Fruit fly (Drosophila melanogaster): Measurements from ENCODE around the gene wus.

DNA sequence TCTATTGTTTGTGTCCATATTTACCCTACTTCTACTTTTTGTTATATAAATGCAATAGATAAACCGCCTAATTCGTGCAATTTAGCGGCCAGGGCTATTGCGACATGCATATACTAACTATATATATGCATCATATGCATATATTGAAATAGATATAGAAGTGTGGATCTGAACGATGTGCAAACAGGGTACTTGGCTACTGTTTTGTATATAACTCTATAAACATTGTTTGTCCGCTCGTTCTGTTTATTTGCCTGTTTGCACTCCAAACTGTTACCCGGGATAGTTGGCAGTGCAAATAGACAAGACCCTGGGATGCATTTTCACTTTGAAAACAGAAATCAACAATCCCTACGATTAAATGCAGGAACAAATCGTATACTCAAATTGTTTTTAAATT lies 47.6 kb downstream of the wus start:
- TF ChIP-seq CG8319 (GFP tag; optimal IDR thresholded peaks at IDR 0.05) = no peak
- TF ChIP-seq CG10669 (GFP tag; optimal IDR thresholded peaks at IDR 0.05) = no peak
- no peak for TF ChIP-seq Eip75B (GFP tag; optimal IDR thresholded peaks at IDR 0.05)
- TF ChIP-seq fd59A (GFP tag; optimal IDR thresholded peaks at IDR 0.05) = no peak
- no peak for TF ChIP-seq svp (GFP tag)
- no peak for TF ChIP-seq OdsH (GFP tag; optimal IDR thresholded peaks at IDR 0.05)
- TF ChIP-seq fkh (GFP tag; optimal IDR thresholded peaks at IDR 0.05) = no peak
- no peak for TF ChIP-seq CG6854 (GFP tag; optimal IDR thresholded peaks at IDR 0.05)
- no peak for TF ChIP-seq CG11762 (GFP tag; optimal IDR thresholded peaks at IDR 0.05; ENCODE audit: insufficient read depth)
- TF ChIP-seq vri (GFP tag; optimal IDR thresholded peaks at IDR 0.05) = no peak
- no peak for TF ChIP-seq spab (GFP tag; optimal IDR thresholded peaks at IDR 0.05)

Measured in whole organism, prepupa.